Fruit fly (Drosophila melanogaster) whole organism, embryonic: ENCODE results near the gene Tpst.

Experiments used
- Bgb ChIP-seq: fragments of 200-800 bp; sonication (Bioruptor generic); IDR thresholded peaks from 2 replicates; pipeline ENCODE4 v1.3.6; 2022; ENCODE audit warnings: missing biosample characterization, missing genetic modification characterization; ENCODE audit not compliant: partially characterized antibody
- CG10431 ChIP-seq: fragments of 200-800 bp; sonication (Bioruptor generic); optimal IDR thresholded peaks from 3 replicates; lab custom pipeline; 2018; ENCODE audit warnings: missing biosample characterization, mild to moderate bottlenecking, missing genetic modification characterization
- CG10565 ChIP-seq: fragments of 200-800 bp; sonication (Bioruptor generic); optimal IDR thresholded peaks from 3 replicates; lab custom pipeline; 2016; ENCODE audit warnings: missing biosample characterization, mild to moderate bottlenecking, missing genetic modification characterization
- CG10979 ChIP-seq: fragments of 200-800 bp; sonication (Bioruptor generic); optimal IDR thresholded peaks from 2 replicates; lab custom pipeline; 2018; ENCODE audit warnings: missing biosample characterization, mild to moderate bottlenecking, missing genetic modification characterization, moderate library complexity
- CG12769 ChIP-seq: fragments of 200-800 bp; sonication (Bioruptor generic); optimal IDR thresholded peaks from 2 replicates; lab custom pipeline; 2019; ENCODE audit warnings: missing biosample characterization, mild to moderate bottlenecking, missing genetic modification characterization, moderate library complexity
- CG13624 ChIP-seq: fragments of 200-800 bp; sonication (Bioruptor generic); optimal IDR thresholded peaks from 2 replicates; lab custom pipeline; 2016; ENCODE audit warnings: missing biosample characterization, missing genetic modification characterization
- CG15269 ChIP-seq: fragments of 200-800 bp; sonication (Bioruptor generic); optimal IDR thresholded peaks from 2 replicates; lab custom pipeline; 2018; ENCODE audit warnings: missing biosample characterization, mild to moderate bottlenecking, missing genetic modification characterization, moderate library complexity
- CG16779 ChIP-seq: fragments of 200-800 bp; sonication (Bioruptor generic); IDR thresholded peaks from 2 replicates; pipeline ENCODE4 v1.3.6; 2022; ENCODE audit warnings: missing biosample characterization, missing genetic modification characterization
- CG17359 ChIP-seq: fragments of 200-800 bp; sonication (Bioruptor generic); optimal IDR thresholded peaks from 3 replicates; lab custom pipeline; 2018; ENCODE audit warnings: missing biosample characterization, mild to moderate bottlenecking, missing genetic modification characterization, moderate library complexity
- CG17385 ChIP-seq: fragments of 200-800 bp; sonication (Bioruptor generic); optimal IDR thresholded peaks from 3 replicates; lab custom pipeline; 2018; ENCODE audit warnings: missing biosample characterization, mild to moderate bottlenecking, missing genetic modification characterization
- CG17612 ChIP-seq: fragments of 200-800 bp; sonication (Bioruptor generic); IDR thresholded peaks from 2 replicates; pipeline ENCODE4 v1.3.6; 2022; ENCODE audit warnings: missing biosample characterization, missing genetic modification characterization
- CG31365 ChIP-seq: fragments of 200-800 bp; sonication (Bioruptor generic); optimal IDR thresholded peaks from 2 replicates; lab custom pipeline; 2018; ENCODE audit warnings: missing biosample characterization, mild to moderate bottlenecking, missing genetic modification characterization
- CG31388 ChIP-seq: fragments of 200-800 bp; sonication (Bioruptor generic); optimal IDR thresholded peaks from 2 replicates; lab custom pipeline; 2016; ENCODE audit warnings: missing biosample characterization, missing genetic modification characterization
- CG34422 ChIP-seq: fragments of 200-800 bp; sonication (Bioruptor generic); IDR thresholded peaks from 3 replicates; pipeline ENCODE4 v1.3.6; 2022; ENCODE audit warnings: missing biosample characterization, missing genetic modification characterization
- CG4730 ChIP-seq: fragments of 200-800 bp; sonication (Bioruptor generic); IDR thresholded peaks from 2 replicates; pipeline ENCODE4 v1.3.6; 2022; ENCODE audit warnings: missing biosample characterization, missing genetic modification characterization
- CG4854 ChIP-seq: fragments of 200-800 bp; sonication (Bioruptor generic); optimal IDR thresholded peaks from 2 replicates; lab custom pipeline; 2016; ENCODE audit warnings: missing biosample characterization, missing genetic modification characterization, inconsistent platforms
- CG5953 ChIP-seq: fragments of 200-800 bp; sonication (Bioruptor generic); IDR thresholded peaks from 2 replicates; pipeline ENCODE4 v1.3.6; 2022; ENCODE audit warnings: missing biosample characterization, missing genetic modification characterization
- CG6683 ChIP-seq: fragments of 200-800 bp; sonication (Bioruptor generic); optimal IDR thresholded peaks from 2 replicates; lab custom pipeline; 2017; ENCODE audit warnings: missing biosample characterization, mild to moderate bottlenecking, missing genetic modification characterization, missing genetic modification reagents
- CG7928 ChIP-seq: fragments of 200-800 bp; sonication (Bioruptor generic); optimal IDR thresholded peaks from 2 replicates; lab custom pipeline; 2017; ENCODE audit warnings: missing biosample characterization, mild to moderate bottlenecking, missing genetic modification characterization
- CG8290 ChIP-seq, 3 experiments: fragments of 200-800 bp; sonication (Bioruptor generic); optimal IDR thresholded peaks; 2 replicates each; lab custom pipeline; 2016 to 2019; ENCODE audit warnings: missing biosample characterization in 3 of 3, missing genetic modification characterization in 3 of 3, mild to moderate bottlenecking in 2 of 3, moderate library complexity in 1 of 3
- CG9215 ChIP-seq: fragments of 200-800 bp; sonication (Bioruptor generic); IDR thresholded peaks from 2 replicates; pipeline ENCODE4 v1.3.6; 2022; ENCODE audit warnings: missing biosample characterization, missing genetic modification characterization
- CG9876 ChIP-seq: fragments of 200-800 bp; sonication (Bioruptor generic); optimal IDR thresholded peaks from 2 replicates; lab custom pipeline; 2016; ENCODE audit warnings: missing biosample characterization, missing genetic modification characterization
- Doc2 ChIP-seq: fragments of 200-800 bp; sonication (Bioruptor generic); IDR thresholded peaks from 2 replicates; pipeline ENCODE4 v1.3.6; 2022; ENCODE audit warnings: missing biosample characterization, missing genetic modification characterization
- Dref ChIP-seq: fragments of 200-800 bp; sonication (Bioruptor generic); IDR thresholded peaks from 2 replicates; pipeline ENCODE4 v1.3.6; 2022; ENCODE audit warnings: missing biosample characterization, missing genetic modification characterization
- Gsc ChIP-seq: fragments of 200-800 bp; sonication (Bioruptor generic); IDR thresholded peaks from 2 replicates; pipeline ENCODE4 v1.3.6; 2022; ENCODE audit warnings: missing biosample characterization, missing genetic modification characterization
- Hand ChIP-seq: fragments of 200-800 bp; sonication (Bioruptor generic); optimal IDR thresholded peaks from 2 replicates; lab custom pipeline; 2017; ENCODE audit warnings: mild to moderate bottlenecking, missing biosample characterization, missing genetic modification reagents, missing genetic modification characterization
- Hr51 ChIP-seq, 2 experiments: fragments of 200-800 bp; sonication (Bioruptor generic); optimal IDR thresholded peaks; 2 replicates in 1 of 2; 3 replicates in 1 of 2; lab custom pipeline; 2016 to 2018; ENCODE audit warnings: missing biosample characterization in 2 of 2, missing genetic modification characterization in 2 of 2, mild to moderate bottlenecking in 1 of 2, moderate library complexity in 1 of 2
- Myb ChIP-seq: fragments of 200-800 bp; sonication (Bioruptor generic); optimal IDR thresholded peaks from 2 replicates; lab custom pipeline; 2016; ENCODE audit warnings: missing biosample characterization, missing genetic modification characterization
- NFAT ChIP-seq: fragments of 200-800 bp; sonication (Bioruptor generic); IDR thresholded peaks from 2 replicates; pipeline ENCODE4 v1.3.6; 2022; ENCODE audit warnings: missing biosample characterization, missing genetic modification characterization
- Rfx ChIP-seq: fragments of 200-800 bp; sonication (Bioruptor generic); IDR thresholded peaks from 2 replicates; pipeline ENCODE4 v1.3.6; 2022; ENCODE audit warnings: missing biosample characterization, missing genetic modification characterization
- Stat92E ChIP-seq, 3 experiments: fragments of >200 bp in 2 of 3; fragments of 200-800 bp in 1 of 3; sonication (Bioruptor generic) in 1 of 3; optimal IDR thresholded peaks; 2 replicates each; lab custom pipeline; 2017 to 2019; ENCODE audit warnings: missing biosample characterization in 3 of 3, missing genetic modification characterization in 3 of 3, mild to moderate bottlenecking in 1 of 3, moderate library complexity in 1 of 3
- crp ChIP-seq, 2 experiments: fragments of 200-800 bp; sonication (Bioruptor generic); optimal IDR thresholded peaks; 2 replicates in 1 of 2; 3 replicates in 1 of 2; lab custom pipeline; 2017; ENCODE audit warnings: missing biosample characterization in 2 of 2, missing genetic modification characterization in 2 of 2, mild to moderate bottlenecking in 1 of 2, moderate library complexity in 1 of 2
- dmrt11E ChIP-seq: fragments of 200-800 bp; sonication (Bioruptor generic); optimal IDR thresholded peaks from 3 replicates; lab custom pipeline; 2018; ENCODE audit warnings: missing biosample characterization, mild to moderate bottlenecking, missing genetic modification characterization, moderate library complexity
- ewg ChIP-seq: fragments of 200-800 bp; sonication (Bioruptor generic); optimal IDR thresholded peaks from 3 replicates; lab custom pipeline; 2017; ENCODE audit warnings: mild to moderate bottlenecking, missing biosample characterization, missing genetic modification reagents, missing genetic modification characterization
- exex ChIP-seq: fragments of 200-800 bp; sonication (Bioruptor generic); optimal IDR thresholded peaks from 4 replicates; lab custom pipeline; 2018; ENCODE audit warnings: missing biosample characterization, mild to moderate bottlenecking, missing genetic modification characterization, moderate library complexity
- fu2 ChIP-seq: fragments of 200-800 bp; sonication (Bioruptor generic); optimal IDR thresholded peaks from 2 replicates; lab custom pipeline; 2016; ENCODE audit warnings: missing biosample characterization, missing genetic modification characterization
- gfzf ChIP-seq: fragments of 200-800 bp; sonication (Bioruptor generic); optimal IDR thresholded peaks from 2 replicates; lab custom pipeline; 2016; ENCODE audit warnings: missing biosample characterization, mild to moderate bottlenecking, missing genetic modification characterization, moderate library complexity
- gsb-n ChIP-seq: fragments of 200-800 bp; sonication (Bioruptor generic); optimal IDR thresholded peaks from 3 replicates; lab custom pipeline; 2018; ENCODE audit warnings: missing biosample characterization, mild to moderate bottlenecking, missing genetic modification characterization
- h ChIP-seq: fragments of >200 bp; optimal IDR thresholded peaks from 2 replicates; lab custom pipeline; 2017
- inv ChIP-seq: fragments of 200-800 bp; sonication (Bioruptor generic); IDR thresholded peaks from 2 replicates; pipeline ENCODE4 v1.3.6; 2022; ENCODE audit warnings: missing biosample characterization, missing genetic modification characterization; ENCODE audit not compliant: partially characterized antibody
- pb ChIP-seq: fragments of 200-800 bp; sonication (Bioruptor generic); optimal IDR thresholded peaks from 3 replicates; lab custom pipeline; 2016; ENCODE audit warnings: missing biosample characterization, missing genetic modification characterization
- peb ChIP-seq: fragments of 200-800 bp; sonication (Bioruptor generic); IDR thresholded peaks from 2 replicates; pipeline ENCODE4 v1.3.6; 2022; ENCODE audit warnings: missing biosample characterization, missing genetic modification characterization
- pho ChIP-seq: fragments of 200-800 bp; sonication (Bioruptor generic); optimal IDR thresholded peaks from 2 replicates; lab custom pipeline; 2016; ENCODE audit warnings: missing biosample characterization, missing genetic modification characterization
- pnt ChIP-seq: fragments of 200-800 bp; sonication (Bioruptor generic); optimal IDR thresholded peaks from 3 replicates; lab custom pipeline; 2016; ENCODE audit warnings: missing biosample characterization, missing genetic modification characterization
- repo ChIP-seq: fragments of 200-800 bp; sonication (Bioruptor generic); optimal IDR thresholded peaks from 2 replicates; lab custom pipeline; 2016; ENCODE audit warnings: missing biosample characterization, missing genetic modification characterization
- run ChIP-seq: fragments of 200-800 bp; sonication (Bioruptor generic); optimal IDR thresholded peaks from 3 replicates; lab custom pipeline; 2018; ENCODE audit warnings: missing biosample characterization, mild to moderate bottlenecking, missing genetic modification characterization
- sens-2 ChIP-seq: fragments of 200-800 bp; sonication (Bioruptor generic); IDR thresholded peaks from 2 replicates; pipeline ENCODE4 v1.3.6; 2022; ENCODE audit warnings: missing biosample characterization, missing genetic modification characterization
- slou ChIP-seq: fragments of 200-800 bp; sonication (Bioruptor generic); optimal IDR thresholded peaks from 3 replicates; lab custom pipeline; 2016; ENCODE audit warnings: missing biosample characterization, missing genetic modification characterization
- sqz ChIP-seq: fragments of 200-800 bp; sonication (Bioruptor generic); optimal IDR thresholded peaks from 3 replicates; lab custom pipeline; 2018; ENCODE audit warnings: missing biosample characterization, mild to moderate bottlenecking, missing genetic modification characterization

The Tpst gene

DNA sequence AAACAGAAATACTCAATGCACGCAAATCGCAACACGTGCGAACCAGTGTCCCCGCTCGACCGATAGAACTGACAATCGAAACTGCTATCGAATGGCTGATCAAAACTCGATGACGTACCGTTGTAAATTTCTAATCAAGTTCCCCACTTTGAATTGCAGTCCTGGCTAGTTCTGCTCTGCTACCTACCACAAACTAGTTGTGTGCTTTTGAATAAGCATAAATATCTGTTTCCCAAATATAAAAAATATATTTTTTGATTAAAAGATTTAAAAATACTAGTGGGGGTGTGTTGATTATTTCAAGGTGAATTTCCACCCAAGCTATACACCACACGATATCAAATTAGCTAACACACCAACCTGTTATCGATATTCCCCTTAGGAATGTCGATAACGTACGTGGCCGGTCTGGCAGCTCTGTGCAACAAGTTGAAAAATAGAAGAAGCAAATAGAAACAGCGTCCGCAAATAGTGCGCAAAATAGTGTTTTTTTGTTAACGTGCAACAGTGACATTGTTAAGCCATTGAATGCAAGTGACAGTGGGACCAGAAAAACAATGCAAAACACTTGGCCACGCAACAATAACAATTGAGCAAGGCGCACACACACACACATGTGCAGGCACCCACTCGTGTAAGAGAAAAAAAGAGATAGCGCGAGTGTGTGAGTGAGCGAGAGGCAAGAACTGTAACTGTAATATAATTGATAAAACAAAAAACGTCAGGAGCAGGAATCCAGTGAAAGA, 60.9 kb downstream of the Tpst start, which contains the start of the genes CG2691 and NFAT (continued):
- no peak for TF ChIP-seq pho (GFP tag; lab: Kevin White, UChicago)
- no peak for TF ChIP-seq Doc2 (GFP tag; lab: Robert Waterston, UW)
- no peak for TF ChIP-seq fu2 (GFP tag; lab: Kevin White, UChicago)
- TF ChIP-seq CG10979 (tag; lab: Kevin White, UChicago) = no peak
- no peak for TF ChIP-seq CG17385 (GFP tag; lab: Kevin White, UChicago)
- no peak for TF ChIP-seq CG10431 (GFP tag; lab: Kevin White, UChicago)
- peak; percentile 51 for TF ChIP-seq gfzf (GFP tag; lab: Kevin White, UChicago)
- no peak for TF ChIP-seq CG6683 (GFP tag; lab: Kevin White, UChicago)
- TF ChIP-seq NFAT = no peak
- TF ChIP-seq pnt (GFP tag; lab: Kevin White, UChicago) = no peak
- no peak for TF ChIP-seq Myb (GFP tag; lab: Kevin White, UChicago)
- peak; percentile 80 for TF ChIP-seq sqz
- no peak for TF ChIP-seq slou (GFP tag; lab: Kevin White, UChicago)
- no peak for TF ChIP-seq CG16779 (GFP tag; lab: Robert Waterston, UW)
- no peak for TF ChIP-seq CG7928 (GFP tag; lab: Kevin White, UChicago)
- TF ChIP-seq pb (GFP tag; lab: Kevin White, UChicago) = no peak
- TF ChIP-seq CG13624 (GFP tag; lab: Kevin White, UChicago) = peak; percentile 17
- TF ChIP-seq sens-2 (GFP tag; lab: Robert Waterston, UW) = no peak
- TF ChIP-seq exex (tag; lab: Kevin White, UChicago) = peak; percentile 1
- TF ChIP-seq CG15269 (tag; lab: Kevin White, UChicago) = no peak
- no peak for TF ChIP-seq Rfx (GFP tag; lab: Robert Waterston, UW)
- TF ChIP-seq Bgb (GFP tag; lab: Robert Waterston, UW) = peak; percentile 69
- no peak for TF ChIP-seq repo (GFP tag; lab: Kevin White, UChicago)
- peak; percentile 55 for TF ChIP-seq CG8290 (GFP tag; optimal IDR thresholded peaks at IDR 0.05; lab: Kevin White, UChicago)
- TF ChIP-seq CG8290 (tag; optimal IDR thresholded peaks at IDR 0.05; lab: Kevin White, UChicago) = peak; percentile 23 to 29
- no peak for TF ChIP-seq Hand (GFP tag; lab: Kevin White, UChicago)
- TF ChIP-seq CG4854 = no peak
- peak; percentile 8 for TF ChIP-seq CG12769 (tag; lab: Kevin White, UChicago)
- TF ChIP-seq CG4730 = no peak
- no peak for TF ChIP-seq CG17612 (GFP tag; lab: Robert Waterston, UW)
- TF ChIP-seq Hr51 (GFP tag; optimal IDR thresholded peaks at IDR 0.05; lab: Kevin White, UChicago) = no peak
- TF ChIP-seq crp (GFP tag; optimal IDR thresholded peaks at IDR 0.05; lab: Kevin White, UChicago) = no peak
- no peak for TF ChIP-seq ewg (GFP tag; lab: Kevin White, UChicago)
- TF ChIP-seq h (lab: Kevin White, UChicago) = no peak
- no peak for TF ChIP-seq gsb-n (tag; lab: Kevin White, UChicago)
- TF ChIP-seq CG5953 = no peak
- no peak for TF ChIP-seq CG31365
- no peak for TF ChIP-seq Stat92E (GFP tag; optimal IDR thresholded peaks at IDR 0.05; lab: Kevin White, UChicago)
- TF ChIP-seq Gsc (GFP tag; lab: Robert Waterston, UW) = no peak
- TF ChIP-seq Dref (GFP tag; lab: Robert Waterston, UW) = peak; percentile 94
- no peak for TF ChIP-seq CG17359 (tag; lab: Kevin White, UChicago)
- no peak for TF ChIP-seq CG9215
- TF ChIP-seq dmrt11E = no peak
- TF ChIP-seq CG10565 (GFP tag; lab: Kevin White, UChicago) = no peak
- no peak; the same call in 2 of the 3 replicates for TF ChIP-seq CG34422 (GFP tag; lab: Robert Waterston, UW)
- TF ChIP-seq run (tag; lab: Kevin White, UChicago) = no peak
- peak; percentile 49; the same call in 1 of the 2 replicates for TF ChIP-seq inv (GFP tag; lab: Robert Waterston, UW)
- no peak for TF ChIP-seq peb (GFP tag; lab: Robert Waterston, UW)
- no peak for TF ChIP-seq CG9876 (GFP tag; lab: Kevin White, UChicago)
- no peak for TF ChIP-seq CG31388
